Fruit fly (Drosophila melanogaster) whole organism, embryonic: ENCODE data around the gene Dr.
A peak's percentile ranks its signal among the peaks of the same experiment; 100 is the strongest.

Source experiments
- Atf-2 ChIP-seq: fragments of 200-800 bp; sonication (Bioruptor generic); optimal IDR thresholded peaks from 2 replicates; lab custom pipeline; 2016; ENCODE audit warnings: missing biosample characterization, missing genetic modification characterization
- Atf6 ChIP-seq: fragments of 200-800 bp; sonication (Bioruptor generic); IDR thresholded peaks from 2 replicates; pipeline ENCODE4 v1.3.6; 2022; ENCODE audit warnings: missing biosample characterization, missing genetic modification characterization
- Awh ChIP-seq: fragments of 200-800 bp; sonication (Bioruptor generic); IDR thresholded peaks from 2 replicates; pipeline ENCODE4, ENCODE4 v1.3.6; 2022; ENCODE audit warnings: missing biosample characterization, missing genetic modification characterization
- Blimp-1 ChIP-seq: fragments of 200-800 bp; sonication (Bioruptor generic); optimal IDR thresholded peaks from 3 replicates; lab custom pipeline; 2018; ENCODE audit warnings: missing biosample characterization, missing genetic modification characterization, mild to moderate bottlenecking, moderate library complexity, missing genetic modification reagents
- CG10274 ChIP-seq: fragments of 200-800 bp; sonication (Bioruptor generic); optimal IDR thresholded peaks from 3 replicates; lab custom pipeline; 2017; ENCODE audit warnings: missing biosample characterization, mild to moderate bottlenecking, missing genetic modification characterization
- CG10565 ChIP-seq: fragments of 200-800 bp; sonication (Bioruptor generic); optimal IDR thresholded peaks from 3 replicates; lab custom pipeline; 2016; ENCODE audit warnings: missing biosample characterization, mild to moderate bottlenecking, missing genetic modification characterization
- CG12769 ChIP-seq: fragments of 200-800 bp; sonication (Bioruptor generic); optimal IDR thresholded peaks from 2 replicates; lab custom pipeline; 2019; ENCODE audit warnings: missing biosample characterization, mild to moderate bottlenecking, missing genetic modification characterization, moderate library complexity
- CG14860 ChIP-seq: fragments of 200-800 bp; sonication (Bioruptor generic); IDR thresholded peaks from 3 replicates; pipeline ENCODE4 v1.3.6; 2022; ENCODE audit warnings: missing biosample characterization, missing genetic modification characterization; ENCODE audit not compliant: partially characterized antibody
- CG15269 ChIP-seq: fragments of 200-800 bp; sonication (Bioruptor generic); optimal IDR thresholded peaks from 2 replicates; lab custom pipeline; 2018; ENCODE audit warnings: missing biosample characterization, mild to moderate bottlenecking, missing genetic modification characterization, moderate library complexity
- CG17912 ChIP-seq: fragments of 200-800 bp; sonication (Bioruptor generic); optimal IDR thresholded peaks from 2 replicates; lab custom pipeline; 2018; ENCODE audit warnings: missing biosample characterization, mild to moderate bottlenecking, missing genetic modification characterization
- CG18476 ChIP-seq: fragments of 200-800 bp; sonication (Bioruptor generic); optimal IDR thresholded peaks from 2 replicates; lab custom pipeline; 2016; ENCODE audit warnings: missing biosample characterization, mild to moderate bottlenecking, missing genetic modification characterization
- CG2120 ChIP-seq: fragments of 200-800 bp; sonication (Bioruptor generic); optimal IDR thresholded peaks from 3 replicates; lab custom pipeline; 2016; ENCODE audit warnings: missing biosample characterization, missing genetic modification characterization
- CG2875 ChIP-seq: fragments of 200-800 bp; sonication (Bioruptor generic); optimal IDR thresholded peaks from 2 replicates; lab custom pipeline; 2017; ENCODE audit warnings: missing biosample characterization, mild to moderate bottlenecking, missing genetic modification characterization, missing genetic modification reagents
- CG3163 ChIP-seq: fragments of 200-800 bp; sonication (Bioruptor generic); optimal IDR thresholded peaks from 3 replicates; lab custom pipeline; 2016; ENCODE audit warnings: missing biosample characterization, missing genetic modification characterization
- CG7372 ChIP-seq: fragments of 200-800 bp; sonication (Bioruptor generic); IDR thresholded peaks from 2 replicates; pipeline ENCODE4 v1.3.6; 2022; ENCODE audit warnings: missing biosample characterization, missing genetic modification characterization
- E2f2 ChIP-seq: fragments of 200-800 bp; sonication (Bioruptor generic); IDR thresholded peaks from 2 replicates; pipeline ENCODE4 v1.3.6; 2022; ENCODE audit warnings: missing biosample characterization, missing genetic modification characterization
- ERR ChIP-seq: fragments of 200-800 bp; sonication (Bioruptor generic); optimal IDR thresholded peaks from 2 replicates; lab custom pipeline; 2016; ENCODE audit warnings: missing biosample characterization, missing genetic modification characterization
- H2.0 ChIP-seq: fragments of 200-800 bp; sonication (Bioruptor generic); IDR thresholded peaks from 2 replicates; pipeline ENCODE4 v1.3.6; 2022; ENCODE audit warnings: missing biosample characterization, missing genetic modification characterization
- Med ChIP-seq: fragments of 200-800 bp; sonication (Bioruptor generic); peaks from one replicate; lab custom pipeline; 2016; ENCODE audit warnings: missing biosample characterization, missing genetic modification characterization, mild to moderate bottlenecking, inconsistent platforms, moderate library complexity
- Nf-YC ChIP-seq: fragments of 200-800 bp; optimal IDR thresholded peaks from 3 replicates; lab custom pipeline; 2019; ENCODE audit warnings: missing biosample characterization, mild to moderate bottlenecking, missing genetic modification characterization, moderate library complexity
- Sry-β ChIP-seq: fragments of 200-800 bp; sonication (Bioruptor generic); optimal IDR thresholded peaks from 2 replicates; lab custom pipeline; 2018; ENCODE audit warnings: missing biosample characterization, mild to moderate bottlenecking, missing genetic modification characterization, moderate library complexity
- Taf1 ChIP-seq: fragments of 200-800 bp; sonication (Bioruptor generic); IDR thresholded peaks from 2 replicates; pipeline ENCODE4 v1.3.6; 2022; ENCODE audit warnings: missing biosample characterization, missing genetic modification characterization
- Vsx1 ChIP-seq: fragments of 200-800 bp; sonication (Bioruptor generic); optimal IDR thresholded peaks from 2 replicates; lab custom pipeline; 2017; ENCODE audit warnings: missing biosample characterization, mild to moderate bottlenecking, missing genetic modification characterization, missing genetic modification reagents
- abd-A ChIP-seq: fragments of 200-800 bp; sonication (Bioruptor generic); optimal IDR thresholded peaks from 3 replicates; lab custom pipeline; 2019; ENCODE audit warnings: missing biosample characterization, mild to moderate bottlenecking, missing genetic modification characterization, moderate library complexity
- ac ChIP-seq: fragments of 200-800 bp; sonication (Bioruptor generic); optimal IDR thresholded peaks from 3 replicates; lab custom pipeline; 2017; ENCODE audit warnings: missing biosample characterization, mild to moderate bottlenecking, missing genetic modification characterization
- chinmo ChIP-seq: fragments of 200-800 bp; sonication (Bioruptor generic); IDR thresholded peaks from 4 replicates; pipeline ENCODE4 v1.3.6; 2022; ENCODE audit warnings: missing biosample characterization, missing genetic modification characterization; ENCODE audit not compliant: partially characterized antibody
- crol ChIP-seq: fragments of 200-800 bp; sonication (Bioruptor generic); IDR thresholded peaks from 2 replicates; pipeline ENCODE4 v1.3.6; 2022; ENCODE audit warnings: missing biosample characterization, missing genetic modification characterization
- danr ChIP-seq: fragments of 200-800 bp; sonication (Bioruptor generic); IDR thresholded peaks from 2 replicates; pipeline ENCODE4 v1.3.6; 2022; ENCODE audit warnings: missing biosample characterization, missing genetic modification characterization
- eyg ChIP-seq: fragments of 200-800 bp; sonication (Bioruptor generic); optimal IDR thresholded peaks from 3 replicates; lab custom pipeline; 2016; ENCODE audit warnings: missing biosample characterization, missing genetic modification characterization
- ftz-f1 ChIP-seq: fragments of 200-800 bp; sonication (Bioruptor generic); optimal IDR thresholded peaks from 2 replicates; lab custom pipeline; 2016; ENCODE audit warnings: missing biosample characterization, missing genetic modification characterization
- hth ChIP-seq: fragments of >200 bp; optimal IDR thresholded peaks from 2 replicates; lab custom pipeline; 2017; ENCODE audit warnings: inconsistent platforms
- mirr ChIP-seq: fragments of 200-800 bp; sonication (Bioruptor generic); optimal IDR thresholded peaks from 3 replicates; lab custom pipeline; 2018; ENCODE audit warnings: missing biosample characterization, mild to moderate bottlenecking, missing genetic modification characterization
- oc ChIP-seq: fragments of 200-800 bp; sonication (Bioruptor generic); optimal IDR thresholded peaks from 2 replicates; lab custom pipeline; 2018; ENCODE audit warnings: missing biosample characterization, mild to moderate bottlenecking, missing genetic modification characterization, moderate library complexity
- row ChIP-seq: fragments of 200-800 bp; sonication (Bioruptor generic); IDR thresholded peaks from 3 replicates; pipeline ENCODE4 v1.3.6; 2022; ENCODE audit warnings: missing biosample characterization, missing genetic modification characterization
- run ChIP-seq: fragments of 200-800 bp; sonication (Bioruptor generic); optimal IDR thresholded peaks from 3 replicates; lab custom pipeline; 2018; ENCODE audit warnings: missing biosample characterization, mild to moderate bottlenecking, missing genetic modification characterization
- sd ChIP-seq: fragments of 200-800 bp; sonication (Bioruptor generic); optimal IDR thresholded peaks from 3 replicates; lab custom pipeline; 2018; ENCODE audit warnings: missing biosample characterization, mild to moderate bottlenecking, missing genetic modification characterization, moderate library complexity
- sens ChIP-seq: fragments of 200-800 bp; sonication (Bioruptor generic); peaks from one replicate; lab custom pipeline; 2016; ENCODE audit warnings: missing biosample characterization, missing genetic modification characterization
- twi ChIP-seq: fragments of 200-800 bp; optimal IDR thresholded peaks from 2 replicates; lab custom pipeline; 2019; ENCODE audit warnings: missing biosample characterization, mild to moderate bottlenecking, missing genetic modification characterization, moderate library complexity
- vvl ChIP-seq: fragments of 200-800 bp; sonication (Bioruptor generic); IDR thresholded peaks from 2 replicates; pipeline ENCODE4 v1.3.6; 2022; ENCODE audit warnings: missing biosample characterization, missing genetic modification characterization

Gene Dr

DNA sequence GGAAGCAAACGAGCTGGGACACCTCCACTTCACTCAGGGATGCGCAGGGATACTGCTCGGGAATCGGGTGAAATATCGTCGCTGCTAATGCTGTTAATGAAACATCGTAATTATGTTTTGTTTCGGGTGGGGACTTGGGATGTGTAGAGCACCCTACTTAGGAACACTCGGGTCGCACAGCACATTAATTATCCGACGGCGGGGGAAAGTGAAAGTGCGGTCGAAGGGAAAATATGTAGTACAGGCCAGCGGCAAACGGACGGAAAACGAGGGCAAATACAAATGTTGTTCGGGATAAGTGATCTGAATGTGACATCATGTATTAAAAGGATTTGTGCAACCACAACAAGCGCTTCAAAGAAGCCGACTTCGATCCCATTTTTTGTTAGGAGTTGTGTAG is 44.7 kb upstream of the Dr start:
- no peak for TF ChIP-seq E2f2 (GFP tag; lab: Robert Waterston, UW)
- TF ChIP-seq ERR (GFP tag; lab: Kevin White, UChicago), result no peak
- peak; percentile 67 for TF ChIP-seq sens (GFP tag; lab: Kevin White, UChicago)
- peak; percentile 20 for TF ChIP-seq CG18476 (GFP tag; lab: Kevin White, UChicago)
- TF ChIP-seq CG14860 (GFP tag; lab: Robert Waterston, UW), result no peak
- TF ChIP-seq Blimp-1 (GFP tag; lab: Kevin White, UChicago), result peak; percentile 51
- peak; percentile 26 for TF ChIP-seq hth (lab: Kevin White, UChicago)
- TF ChIP-seq Atf6 (GFP tag; lab: Robert Waterston, UW), result no peak
- TF ChIP-seq twi (tag; lab: Kevin White, UChicago), result peak; percentile 25
- peak; percentile 63 for TF ChIP-seq CG10274
- 0 out of 2 replicates have a peak, but pooled peaks have one; percentile 17 for TF ChIP-seq crol (GFP tag; lab: Robert Waterston, UW)

DNA sequence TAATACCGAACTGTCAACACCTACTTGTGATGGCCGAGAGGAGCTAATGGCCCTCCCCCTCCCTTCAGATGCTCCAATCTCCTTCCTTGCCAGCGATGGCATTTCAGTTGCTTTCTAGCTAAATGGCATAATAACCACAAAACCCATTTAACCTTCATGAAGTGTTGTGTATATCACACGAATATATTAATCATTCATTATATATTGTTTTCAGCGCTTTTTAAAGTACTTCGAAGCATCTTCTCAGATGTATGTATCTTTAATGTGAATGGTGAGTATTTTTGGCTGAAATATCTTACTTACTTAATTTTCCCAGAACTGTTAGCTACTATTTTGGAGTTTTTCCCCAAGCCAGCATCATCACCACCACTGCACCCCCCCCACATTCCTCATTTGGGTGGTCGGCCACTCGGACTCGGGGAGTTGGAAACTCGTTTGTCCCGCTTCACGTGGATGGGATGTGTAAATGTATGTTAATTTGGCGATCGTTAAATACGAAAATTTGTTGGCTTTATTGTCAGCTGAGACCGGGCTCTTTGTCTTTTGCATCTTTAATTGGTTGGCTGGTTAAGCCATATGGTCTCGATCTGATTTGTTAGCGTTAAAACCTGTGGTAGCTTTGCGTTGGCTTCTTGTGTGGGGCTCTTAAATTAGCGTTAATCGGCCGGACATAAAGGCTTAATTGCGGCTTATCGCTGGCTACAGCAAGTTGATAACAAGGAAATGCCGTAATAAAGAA is 43.7 kb upstream of the Dr start:
- TF ChIP-seq crol (GFP tag; lab: Robert Waterston, UW) (peak; percentile 54), CG2875 (no peak), mirr (GFP tag; lab: Kevin White, UChicago) (no peak), ac (GFP tag; lab: Kevin White, UChicago) (no peak), danr (no peak), Atf-2 (GFP tag; lab: Kevin White, UChicago) (no peak), vvl (GFP tag; lab: Robert Waterston, UW) (peak; percentile 87), sd (tag; lab: Kevin White, UChicago) (peak; percentile 50), CG2120 (GFP tag; lab: Kevin White, UChicago) (no peak), ftz-f1 (GFP tag; lab: Kevin White, UChicago) (no peak), H2.0 (GFP tag; lab: Robert Waterston, UW) (no peak), row (peak; percentile 55), CG10565 (no peak), abd-A (tag; lab: Kevin White, UChicago) (peak; percentile 96), chinmo (GFP tag; lab: Robert Waterston, UW) (peak; percentile 68; the same call in 1 of the 4 replicates), CG17912 (GFP tag; lab: Kevin White, UChicago) (no peak), eyg (GFP tag; lab: Kevin White, UChicago) (no peak), Nf-YC (tag; lab: Kevin White, UChicago) (peak; percentile 16), Med (GFP tag; lab: Kevin White, UChicago) (peak; percentile 4), oc (tag; lab: Kevin White, UChicago) (peak; percentile 60), run (peak; percentile 37), CG3163 (GFP tag; lab: Kevin White, UChicago) (no peak), Sry-β (GFP tag; lab: Kevin White, UChicago) (peak; percentile 88), CG15269 (tag; lab: Kevin White, UChicago) (peak; percentile 0), CG7372 (GFP tag; lab: Robert Waterston, UW) (no peak), Taf1 (GFP tag; lab: Robert Waterston, UW) (no peak), CG12769 (peak; percentile 51), Awh (GFP tag; lab: Robert Waterston, UW) (peak; percentile 95), Vsx1 (peak; percentile 36)
